Fruit fly (Drosophila melanogaster) whole organism, embryonic: ENCODE measurements around the gene CG13461.

ENCODE experiments used
- Awh ChIP-seq: fragments of 200-800 bp; sonication (Bioruptor generic); IDR thresholded peaks from 2 replicates; pipeline ENCODE4, ENCODE4 v1.3.6; 2022; ENCODE audit warnings: missing biosample characterization, missing genetic modification characterization
- CG14014 ChIP-seq: fragments of 200-800 bp; sonication (Bioruptor generic); IDR thresholded peaks from 2 replicates; pipeline ENCODE4 v1.3.6; 2022; ENCODE audit warnings: missing biosample characterization, missing genetic modification characterization
- CG14860 ChIP-seq: fragments of 200-800 bp; sonication (Bioruptor generic); IDR thresholded peaks from 3 replicates; pipeline ENCODE4 v1.3.6; 2022; ENCODE audit warnings: missing biosample characterization, missing genetic modification characterization; ENCODE audit not compliant: partially characterized antibody
- CG15073 ChIP-seq: fragments of 200-800 bp; sonication (Bioruptor generic); optimal IDR thresholded peaks from 2 replicates; lab custom pipeline; 2016; ENCODE audit warnings: missing biosample characterization, missing genetic modification characterization
- CG2202 ChIP-seq: fragments of 200-800 bp; sonication (Bioruptor generic); optimal IDR thresholded peaks from 2 replicates; lab custom pipeline; 2018; ENCODE audit warnings: missing biosample characterization, mild to moderate bottlenecking, missing genetic modification characterization
- CG31365 ChIP-seq: fragments of 200-800 bp; sonication (Bioruptor generic); optimal IDR thresholded peaks from 2 replicates; lab custom pipeline; 2018; ENCODE audit warnings: missing biosample characterization, mild to moderate bottlenecking, missing genetic modification characterization
- CG3726 ChIP-seq: fragments of 200-800 bp; sonication (Bioruptor generic); IDR thresholded peaks from 3 replicates; pipeline ENCODE4, ENCODE4 v1.3.6; 2022; ENCODE audit warnings: missing biosample characterization, missing genetic modification characterization
- CG42726 ChIP-seq: fragments of 200-800 bp; sonication (Bioruptor generic); IDR thresholded peaks from 2 replicates; pipeline ENCODE4 v1.3.6; 2022; ENCODE audit warnings: missing biosample characterization, missing genetic modification characterization; ENCODE audit not compliant: partially characterized antibody
- CG4404 ChIP-seq: fragments of 200-800 bp; sonication (Bioruptor generic); IDR thresholded peaks from 2 replicates; pipeline ENCODE4 v1.3.6; 2022; ENCODE audit warnings: missing biosample characterization, missing genetic modification characterization
- CG4424 ChIP-seq: fragments of 200-800 bp; sonication (Bioruptor generic); optimal IDR thresholded peaks from 3 replicates; lab custom pipeline; 2016; ENCODE audit warnings: missing biosample characterization, missing genetic modification characterization
- CG5245 ChIP-seq: fragments of 200-800 bp; sonication (Bioruptor generic); optimal IDR thresholded peaks from 3 replicates; lab custom pipeline; 2016; ENCODE audit warnings: missing biosample characterization, missing genetic modification characterization
- CG7928 ChIP-seq: fragments of 200-800 bp; sonication (Bioruptor generic); optimal IDR thresholded peaks from 2 replicates; lab custom pipeline; 2017; ENCODE audit warnings: missing biosample characterization, mild to moderate bottlenecking, missing genetic modification characterization
- CG8359 ChIP-seq: fragments of 200-800 bp; sonication (Bioruptor generic); optimal IDR thresholded peaks from 2 replicates; lab custom pipeline; 2017; ENCODE audit warnings: missing biosample characterization, mild to moderate bottlenecking, missing genetic modification characterization, borderline replicate concordance
- Camta ChIP-seq: fragments of 200-800 bp; sonication (Bioruptor generic); optimal IDR thresholded peaks from 2 replicates; lab custom pipeline; 2016; ENCODE audit warnings: missing biosample characterization, missing genetic modification characterization
- Chrac-16 ChIP-seq: fragments of 200-800 bp; sonication (Bioruptor generic); optimal IDR thresholded peaks from 3 replicates; lab custom pipeline; 2016; ENCODE audit warnings: missing biosample characterization, missing genetic modification characterization
- D ChIP-seq, 2 experiments: fragments of 200-800 bp in 1 of 2; fragments of >200 bp in 1 of 2; sonication (Bioruptor generic) in 1 of 2; optimal IDR thresholded peaks; 2 replicates in 1 of 2; 3 replicates in 1 of 2; lab custom pipeline; 2017; ENCODE audit warnings: mild to moderate bottlenecking in 1 of 2, missing biosample characterization in 1 of 2, missing genetic modification characterization in 1 of 2, missing genetic modification reagents in 1 of 2
- Hr78 ChIP-seq, 2 experiments: fragments of 200-800 bp in 1 of 2; fragments of >200 bp in 1 of 2; sonication (Bioruptor generic) in 1 of 2; optimal IDR thresholded peaks; 2 replicates each; lab custom pipeline; 2017 to 2019; ENCODE audit warnings: missing biosample characterization in 2 of 2, missing genetic modification characterization in 2 of 2, mild to moderate bottlenecking in 1 of 2, moderate library complexity in 1 of 2
- Meics ChIP-seq: fragments of 200-800 bp; sonication (Bioruptor generic); optimal IDR thresholded peaks from 2 replicates; lab custom pipeline; 2017; ENCODE audit warnings: missing biosample characterization, mild to moderate bottlenecking, missing genetic modification characterization
- Poxn ChIP-seq: fragments of 200-800 bp; sonication (Bioruptor generic); IDR thresholded peaks from 2 replicates; pipeline ENCODE4 v1.3.6; 2022; ENCODE audit warnings: missing biosample characterization, missing genetic modification characterization
- Ravus ChIP-seq: fragments of 200-800 bp; sonication (Bioruptor generic); IDR thresholded peaks from 2 replicates; pipeline ENCODE4 v1.3.6; 2022; ENCODE audit warnings: missing biosample characterization, missing genetic modification characterization
- Scr ChIP-seq: fragments of 200-800 bp; sonication (Bioruptor generic); IDR thresholded peaks from 2 replicates; pipeline ENCODE4 v1.3.6; 2022; ENCODE audit warnings: missing biosample characterization, missing genetic modification characterization; ENCODE audit not compliant: partially characterized antibody
- Sox102F ChIP-seq: fragments of 200-800 bp; sonication (Bioruptor generic); optimal IDR thresholded peaks from 2 replicates; lab custom pipeline; 2018; ENCODE audit warnings: missing biosample characterization, mild to moderate bottlenecking, missing genetic modification characterization, moderate library complexity
- Stat92E ChIP-seq, 3 experiments: fragments of >200 bp in 2 of 3; fragments of 200-800 bp in 1 of 3; sonication (Bioruptor generic) in 1 of 3; optimal IDR thresholded peaks; 2 replicates each; lab custom pipeline; 2017 to 2019; ENCODE audit warnings: missing biosample characterization in 3 of 3, missing genetic modification characterization in 3 of 3, mild to moderate bottlenecking in 1 of 3, moderate library complexity in 1 of 3
- Xrp1 ChIP-seq: fragments of 200-800 bp; sonication (Bioruptor generic); IDR thresholded peaks from 2 replicates; pipeline ENCODE4 v1.3.6; 2022; ENCODE audit warnings: missing biosample characterization, missing genetic modification characterization
- bigmax ChIP-seq: fragments of 200-800 bp; sonication (Bioruptor generic); optimal IDR thresholded peaks from 2 replicates; lab custom pipeline; 2018; ENCODE audit warnings: missing biosample characterization, mild to moderate bottlenecking, missing genetic modification characterization
- ci ChIP-seq: fragments of 200-800 bp; sonication (Bioruptor generic); IDR thresholded peaks from 3 replicates; pipeline ENCODE4 v1.3.6; 2022; ENCODE audit warnings: missing biosample characterization, missing genetic modification characterization
- da ChIP-seq: fragments of 200-800 bp; sonication (Bioruptor generic); optimal IDR thresholded peaks from 2 replicates; lab custom pipeline; 2016; ENCODE audit warnings: missing biosample characterization, missing genetic modification characterization
- dan ChIP-seq: fragments of 200-800 bp; sonication (Bioruptor generic); IDR thresholded peaks from 2 replicates; pipeline ENCODE4 v1.3.6; 2022; ENCODE audit warnings: missing biosample characterization, missing genetic modification characterization
- danr ChIP-seq: fragments of 200-800 bp; sonication (Bioruptor generic); IDR thresholded peaks from 2 replicates; pipeline ENCODE4 v1.3.6; 2022; ENCODE audit warnings: missing biosample characterization, missing genetic modification characterization
- exex ChIP-seq: fragments of 200-800 bp; sonication (Bioruptor generic); optimal IDR thresholded peaks from 4 replicates; lab custom pipeline; 2018; ENCODE audit warnings: missing biosample characterization, mild to moderate bottlenecking, missing genetic modification characterization, moderate library complexity
- eyg ChIP-seq: fragments of 200-800 bp; sonication (Bioruptor generic); optimal IDR thresholded peaks from 3 replicates; lab custom pipeline; 2016; ENCODE audit warnings: missing biosample characterization, missing genetic modification characterization
- gcm2 ChIP-seq: fragments of 200-800 bp; sonication (Bioruptor generic); optimal IDR thresholded peaks from 2 replicates; lab custom pipeline; 2016; ENCODE audit warnings: missing biosample characterization, missing genetic modification characterization
- grau ChIP-seq: fragments of 200-800 bp; optimal IDR thresholded peaks from 3 replicates; lab custom pipeline; 2019; ENCODE audit warnings: missing biosample characterization, mild to moderate bottlenecking, missing genetic modification characterization, moderate library complexity
- grn ChIP-seq: fragments of 200-800 bp; sonication (Bioruptor generic); optimal IDR thresholded peaks from 3 replicates; lab custom pipeline; 2017; ENCODE audit warnings: missing biosample characterization, missing genetic modification characterization
- h ChIP-seq: fragments of >200 bp; optimal IDR thresholded peaks from 2 replicates; lab custom pipeline; 2017
- kah ChIP-seq: fragments of 200-800 bp; sonication (Bioruptor generic); optimal IDR thresholded peaks from 2 replicates; lab custom pipeline; 2018; ENCODE audit warnings: missing biosample characterization, mild to moderate bottlenecking, missing genetic modification characterization
- mirr ChIP-seq: fragments of 200-800 bp; sonication (Bioruptor generic); optimal IDR thresholded peaks from 3 replicates; lab custom pipeline; 2018; ENCODE audit warnings: missing biosample characterization, mild to moderate bottlenecking, missing genetic modification characterization
- nerfin-2 ChIP-seq: fragments of 200-800 bp; sonication (Bioruptor generic); IDR thresholded peaks from 2 replicates; pipeline ENCODE4 v1.3.6; 2022; ENCODE audit warnings: missing biosample characterization, missing genetic modification characterization; ENCODE audit not compliant: partially characterized antibody
- phol ChIP-seq: fragments of 200-800 bp; sonication (Bioruptor generic); optimal IDR thresholded peaks from 3 replicates; lab custom pipeline; 2018; ENCODE audit warnings: missing biosample characterization, mild to moderate bottlenecking, missing genetic modification characterization, moderate library complexity
- psq ChIP-seq: fragments of 200-800 bp; sonication (Bioruptor generic); optimal IDR thresholded peaks from 2 replicates; lab custom pipeline; 2017; ENCODE audit warnings: missing biosample characterization, missing genetic modification characterization
- ro ChIP-seq: fragments of 200-800 bp; sonication (Bioruptor generic); IDR thresholded peaks from 2 replicates; pipeline ENCODE4 v1.3.6; 2022; ENCODE audit warnings: missing biosample characterization, missing genetic modification characterization
- so ChIP-seq: fragments of 200-800 bp; sonication (Bioruptor generic); IDR thresholded peaks from 3 replicates; pipeline ENCODE4 v1.3.6; 2022; ENCODE audit warnings: missing biosample characterization, missing genetic modification characterization
- stwl ChIP-seq: fragments of 200-800 bp; sonication (Bioruptor generic); optimal IDR thresholded peaks from 3 replicates; lab custom pipeline; 2018; ENCODE audit warnings: missing biosample characterization, mild to moderate bottlenecking, missing genetic modification characterization, moderate library complexity
- sug ChIP-seq: fragments of 200-800 bp; optimal IDR thresholded peaks from 2 replicates; lab custom pipeline; 2019; ENCODE audit warnings: missing biosample characterization, mild to moderate bottlenecking, missing genetic modification characterization, moderate library complexity
- toy ChIP-seq: fragments of 200-800 bp; sonication (Bioruptor generic); IDR thresholded peaks from 2 replicates; pipeline ENCODE4 v1.3.6; 2022; ENCODE audit warnings: missing biosample characterization, missing genetic modification characterization
- trem ChIP-seq: fragments of 200-800 bp; optimal IDR thresholded peaks from 3 replicates; lab custom pipeline; 2019; ENCODE audit warnings: missing biosample characterization, mild to moderate bottlenecking, missing genetic modification characterization, moderate library complexity
- wdn ChIP-seq: fragments of 200-800 bp; sonication (Bioruptor generic); IDR thresholded peaks from 2 replicates; pipeline ENCODE4 v1.3.6; 2022; ENCODE audit warnings: missing biosample characterization, missing genetic modification characterization
- z ChIP-seq: fragments of 200-800 bp; sonication (Bioruptor generic); IDR thresholded peaks from 3 replicates; pipeline ENCODE4 v1.3.6; 2022; ENCODE audit warnings: missing biosample characterization, missing genetic modification characterization
- zfh1 ChIP-seq: fragments of 200-800 bp; sonication (Bioruptor generic); IDR thresholded peaks from 3 replicates; pipeline ENCODE4 v1.3.6; 2022; ENCODE audit warnings: missing biosample characterization, missing genetic modification characterization

The CG13461 gene

dm6 chr3L:15011638-15012335 lies 40.5 kb downstream of the CG13461 start (continued):
- peak; percentile 47 for TF ChIP-seq Chrac-16 (GFP tag; lab: Kevin White, UChicago)
- TF ChIP-seq CG2202, result peak; percentile 36
- no peak for TF ChIP-seq eyg (GFP tag; lab: Kevin White, UChicago)
- peak; percentile 69; the same call in 1 of the 3 replicates for TF ChIP-seq so (GFP tag; lab: Robert Waterston, UW)
- peak; percentile 14 for TF ChIP-seq CG8359 (GFP tag; lab: Kevin White, UChicago)
- TF ChIP-seq phol (tag; lab: Kevin White, UChicago), result peak; percentile 85
- no peak; the same call in 2 of the 3 replicates for TF ChIP-seq CG3726
- TF ChIP-seq Ravus (GFP tag; lab: Robert Waterston, UW), result peak; percentile 23; the same call in 1 of the 2 replicates
- TF ChIP-seq ci (GFP tag; lab: Robert Waterston, UW), result peak; percentile 86
- no peak for TF ChIP-seq CG42726 (GFP tag; lab: Robert Waterston, UW)
- no peak for TF ChIP-seq bigmax (GFP tag; lab: Kevin White, UChicago)
- TF ChIP-seq toy, result no peak
- TF ChIP-seq stwl (tag; lab: Kevin White, UChicago), result no peak
- TF ChIP-seq CG4404 (GFP tag; lab: Robert Waterston, UW), result peak; percentile 50
- no peak for TF ChIP-seq CG14860 (GFP tag; lab: Robert Waterston, UW)
- TF ChIP-seq nerfin-2, result no peak
- TF ChIP-seq CG31365 (tag; lab: Kevin White, UChicago), result no peak
- TF ChIP-seq grau (tag; lab: Kevin White, UChicago), result peak; percentile 78
- TF ChIP-seq exex (tag; lab: Kevin White, UChicago), result peak; percentile 16
- TF ChIP-seq Hr78 (GFP tag; optimal IDR thresholded peaks at IDR 0.05; lab: Kevin White, UChicago), result peak in 1 of 2 experiments; percentile 74
- peak; percentile 65 for TF ChIP-seq Awh (GFP tag; lab: Robert Waterston, UW)
- peak; percentile 76; the same call in 2 of the 3 replicates for TF ChIP-seq zfh1
- TF ChIP-seq Poxn (GFP tag; lab: Robert Waterston, UW), result 0 out of 2 replicates have a peak, but pooled peaks have one; percentile 19
- peak; percentile 58; the same call in 1 of the 2 replicates for TF ChIP-seq CG14014 (GFP tag; lab: Robert Waterston, UW)
- TF ChIP-seq Xrp1 (GFP tag; lab: Robert Waterston, UW), result peak; percentile 87
- peak; percentile 58 for TF ChIP-seq CG5245 (GFP tag; lab: Kevin White, UChicago)
- no peak for TF ChIP-seq h
- TF ChIP-seq dan (GFP tag; lab: Robert Waterston, UW), result no peak
- TF ChIP-seq Sox102F (GFP tag; lab: Kevin White, UChicago), result peak; percentile 86
- no peak for TF ChIP-seq CG7928 (GFP tag; lab: Kevin White, UChicago)
- TF ChIP-seq wdn (GFP tag; lab: Robert Waterston, UW), result no peak
- peak in 1 of 3 experiments; percentile 33 for TF ChIP-seq Stat92E (GFP tag; optimal IDR thresholded peaks at IDR 0.05; lab: Kevin White, UChicago)
- peak; percentile 9; the same call in 1 of the 2 replicates for TF ChIP-seq ro (GFP tag; lab: Robert Waterston, UW)
- peak; percentile 74 for TF ChIP-seq trem
- TF ChIP-seq sug, result peak; percentile 52
- TF ChIP-seq danr (GFP tag; lab: Robert Waterston, UW), result peak; percentile 39; the same call in 1 of the 2 replicates
- TF ChIP-seq kah (GFP tag; lab: Kevin White, UChicago), result peak; percentile 53
- TF ChIP-seq Camta, result peak; percentile 18
- peak; percentile 39 for TF ChIP-seq psq (GFP tag; lab: Kevin White, UChicago)
- peak; percentile 5 for TF ChIP-seq mirr
- TF ChIP-seq gcm2 (GFP tag; lab: Kevin White, UChicago), result no peak
- TF ChIP-seq D (optimal IDR thresholded peaks at IDR 0.05; lab: Kevin White, UChicago), result no peak
- peak; percentile 70 for TF ChIP-seq D (GFP tag; optimal IDR thresholded peaks at IDR 0.05; lab: Kevin White, UChicago)
- peak; percentile 12 for TF ChIP-seq grn (GFP tag; lab: Kevin White, UChicago)
- TF ChIP-seq z (GFP tag; lab: Robert Waterston, UW), result no peak
- peak; percentile 78 for TF ChIP-seq CG4424 (GFP tag; lab: Kevin White, UChicago)
- TF ChIP-seq Scr, result no peak
- TF ChIP-seq CG15073 (GFP tag; lab: Kevin White, UChicago), result no peak
- TF ChIP-seq Meics (GFP tag; lab: Kevin White, UChicago), result peak; percentile 74
- no peak for TF ChIP-seq da (GFP tag; lab: Kevin White, UChicago)
